Worm (Caenorhabditis elegans) whole organism, midembryonic: ENCODE results near the gene Y38E10A.17.
"Not testable (repeated sequence)": the region's sequence is repeated elsewhere in the genome, so short reads cannot be mapped to it uniquely, and the experiment has no call there.

ENCODE experiments used
- T22C8.4 ChIP-seq: fragments of 200-800 bp; sonication (Bioruptor generic); IDR thresholded peaks from 2 replicates; pipeline ENCODE4 v1.3.6; 2022; ENCODE audit warnings: missing genetic modification characterization, missing compliant biosample characterization
- cog-1 ChIP-seq: sonication (generic microtip); optimal IDR thresholded peaks from 2 replicates; lab custom pipeline; 2016; ENCODE audit warnings: missing genetic modification characterization, missing compliant biosample characterization
- flt-1 ChIP-seq: fragments of 200-800 bp; sonication (Bioruptor generic); IDR thresholded peaks from 2 replicates; pipeline ENCODE4 v1.3.6; 2022; ENCODE audit warnings: missing genetic modification characterization, missing compliant biosample characterization
- klf-2 ChIP-seq: fragments of 200-800 bp; sonication (Bioruptor generic); conservative IDR thresholded peaks from 2 replicates; pipeline ENCODE4 v1.3.6; 2022; ENCODE audit warnings: missing genetic modification reagents, missing genetic modification characterization, missing compliant biosample characterization
- med-1 ChIP-seq: sonication (generic microtip); optimal IDR thresholded peaks from 2 replicates; lab custom pipeline; 2017; ENCODE audit warnings: missing genetic modification characterization, mild to moderate bottlenecking, missing compliant biosample characterization, antibody characterized with exemption, missing genetic modification reagents; ENCODE audit not compliant: insufficient read depth
- ref-1 ChIP-seq: fragments of 200-800 bp; sonication (Bioruptor generic); conservative IDR thresholded peaks from 2 replicates; pipeline ENCODE4 v1.3.6; 2022; ENCODE audit warnings: missing genetic modification reagents, missing genetic modification characterization, missing compliant biosample characterization
- tab-1 ChIP-seq: fragments of 200-800 bp; sonication (Bioruptor generic); IDR thresholded peaks from 2 replicates; pipeline ENCODE4 v1.3.6; 2022; ENCODE audit warnings: missing genetic modification characterization, missing compliant biosample characterization
- ztf-23 ChIP-seq: fragments of 200-800 bp; sonication (Bioruptor generic); IDR thresholded peaks from 2 replicates; pipeline ENCODE4 v1.3.6; 2022; ENCODE audit warnings: missing genetic modification reagents, missing genetic modification characterization, missing compliant biosample characterization
- ztf-29 ChIP-seq: fragments of 200-800 bp; sonication (Bioruptor generic); IDR thresholded peaks from 2 replicates; pipeline ENCODE4 v1.3.6; 2022; ENCODE audit warnings: missing genetic modification reagents, missing genetic modification characterization, missing compliant biosample characterization

Y38E10A.17 gene

DNA sequence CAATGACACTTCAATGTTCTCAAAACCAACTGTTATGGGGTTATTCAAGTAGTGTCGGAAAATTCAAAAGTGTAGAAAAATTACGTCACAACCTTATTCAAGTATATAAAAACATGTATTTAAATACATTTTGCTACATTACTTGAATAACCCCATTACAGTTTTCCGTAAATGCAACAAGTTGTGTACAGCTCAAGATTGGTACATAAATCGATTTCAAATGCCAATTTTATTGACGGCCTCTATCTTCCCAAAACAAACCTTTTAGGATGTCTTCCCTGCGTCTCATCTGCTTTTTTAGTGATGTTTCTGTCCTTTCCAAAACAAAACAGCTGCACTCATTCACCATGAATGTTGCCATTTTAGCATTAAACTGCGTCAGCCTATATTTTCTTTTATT, 5.2 kb downstream of the Y38E10A.17 start, which contains the start of gene Y38E10A.28:
Y38E10A.28 (plus strand) TSS at position 301 of the 400 bp plus-strand sequence.
- no peak for TF ChIP-seq ztf-29 (GFP tag; lab: Robert Waterston, UW)
- no peak for TF ChIP-seq tab-1 (GFP tag; lab: Robert Waterston, UW)
- TF ChIP-seq T22C8.4: no peak
- TF ChIP-seq ztf-23: no peak
- TF ChIP-seq ref-1 (GFP tag; lab: Robert Waterston, UW): no peak
- TF ChIP-seq flt-1: no peak
- no peak for TF ChIP-seq klf-2 (GFP tag; lab: Robert Waterston, UW)
- TF ChIP-seq med-1: no peak
- TF ChIP-seq cog-1 (tag; lab: Kevin White, UChicago): no peak

DNA sequence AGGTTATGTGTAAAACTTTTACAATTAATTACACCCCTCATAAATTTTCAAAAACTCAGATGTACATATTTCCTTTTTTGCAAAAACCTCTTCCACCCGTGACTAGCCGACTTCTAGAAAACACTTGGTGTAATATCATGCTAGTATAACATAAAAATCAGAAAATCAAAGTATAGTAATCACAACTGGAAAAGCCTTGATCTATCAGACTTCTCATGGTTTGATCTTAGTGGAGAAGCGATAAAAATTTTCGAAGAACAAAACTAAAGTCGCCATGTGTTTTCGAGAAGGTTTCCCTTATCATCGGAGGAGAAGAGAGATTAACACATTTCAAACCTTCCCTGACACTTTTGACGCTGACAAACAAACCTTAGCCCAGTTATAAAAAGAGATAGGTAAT, 6.0 kb downstream of the Y38E10A.17 start, which contains the start of gene nspe-5:
nspe-5 (plus strand) TSS at position 301 of the 400 bp plus-strand sequence.
- TF ChIP-seq klf-2 (GFP tag; lab: Robert Waterston, UW) (no peak), ztf-23 (no peak), tab-1 (GFP tag; lab: Robert Waterston, UW) (no peak), ztf-29 (GFP tag; lab: Robert Waterston, UW) (no peak), flt-1 (no peak), ref-1 (GFP tag; lab: Robert Waterston, UW) (no peak), med-1 (no peak), T22C8.4 (no peak), cog-1 (tag; lab: Kevin White, UChicago) (no peak)

DNA sequence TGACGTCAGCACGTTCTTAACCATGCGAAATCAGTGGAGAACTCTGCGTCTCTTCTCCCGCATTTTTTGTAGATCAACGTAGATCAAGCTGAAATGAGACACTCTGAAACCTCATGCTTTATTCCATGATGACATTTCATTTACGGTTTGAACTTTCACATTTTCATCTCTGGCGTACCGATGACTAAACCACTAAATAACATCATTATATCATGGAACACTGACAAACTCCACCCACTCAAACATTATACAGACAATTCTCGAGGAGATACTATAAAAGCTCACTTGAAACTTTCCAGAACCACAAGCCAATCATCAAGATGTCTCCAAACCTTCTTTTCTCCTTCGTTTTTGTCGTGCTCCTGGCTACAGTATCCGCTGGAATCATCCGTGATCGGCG, 7.7 kb downstream of the Y38E10A.17 start, which contains the start of gene nspe-7:
nspe-7 (plus strand) TSS at position 301 of the 400 bp plus-strand sequence.
- TF ChIP-seq flt-1 (no peak), ref-1 (GFP tag; lab: Robert Waterston, UW) (no peak), T22C8.4 (no peak), cog-1 (tag; lab: Kevin White, UChicago) (no peak), ztf-29 (GFP tag; lab: Robert Waterston, UW) (no peak), med-1 (no peak), ztf-23 (no peak), tab-1 (GFP tag; lab: Robert Waterston, UW) (no peak), klf-2 (GFP tag; lab: Robert Waterston, UW) (no peak)

DNA sequence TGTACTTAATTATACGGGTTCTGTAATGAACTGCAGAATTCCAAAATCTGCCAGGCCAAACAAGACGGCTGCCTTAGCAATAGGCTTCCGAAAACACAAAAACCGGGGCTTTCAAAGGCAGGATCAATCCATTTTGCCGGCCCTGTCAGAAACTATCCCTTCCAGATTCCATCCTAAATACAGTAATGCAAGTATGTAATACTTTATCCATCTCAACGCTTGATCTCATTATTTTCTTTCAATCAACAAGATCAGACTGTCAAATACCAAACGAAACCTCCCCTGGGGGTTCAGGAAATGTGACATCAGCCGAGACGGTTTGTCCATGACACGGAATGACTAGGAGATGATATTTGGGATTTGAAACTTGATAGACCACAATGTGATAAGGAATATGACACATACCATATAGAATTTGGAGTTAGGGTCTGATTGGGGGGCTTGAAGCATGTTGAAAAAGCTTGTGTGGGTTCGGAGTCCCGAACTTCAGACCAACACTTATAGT, 8.4 kb downstream of the Y38E10A.17 start:
- TF ChIP-seq ref-1 (GFP tag; lab: Robert Waterston, UW) (no peak), T22C8.4 (no peak), cog-1 (tag; lab: Kevin White, UChicago) (no peak), ztf-29 (GFP tag; lab: Robert Waterston, UW) (no peak), tab-1 (GFP tag; lab: Robert Waterston, UW) (no peak), flt-1 (no peak)

DNA sequence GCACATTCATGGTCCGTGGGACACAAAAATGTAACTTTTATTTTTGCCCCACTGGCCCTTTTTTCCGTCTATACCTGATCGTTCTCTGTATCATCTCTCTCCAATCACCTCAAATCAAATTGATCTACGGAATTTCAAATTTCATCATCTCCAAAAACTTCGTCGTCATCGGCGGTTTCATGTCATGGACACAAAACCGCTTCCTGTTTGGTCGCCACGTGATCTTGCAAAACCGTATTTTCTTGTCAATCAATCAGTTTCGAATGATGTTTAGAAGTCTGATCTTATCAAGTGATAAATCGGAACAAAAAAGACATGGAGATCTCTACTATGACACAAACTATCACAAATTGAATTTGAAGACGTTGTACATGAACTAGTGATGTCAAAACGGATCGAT, 8.9 kb downstream of the Y38E10A.17 start:
- TF ChIP-seq tab-1 (GFP tag; lab: Robert Waterston, UW): no peak
- no peak for TF ChIP-seq ztf-23
- TF ChIP-seq klf-2 (GFP tag; lab: Robert Waterston, UW): no peak
- no peak for TF ChIP-seq ref-1 (GFP tag; lab: Robert Waterston, UW)
- TF ChIP-seq T22C8.4: no peak
- no peak for TF ChIP-seq cog-1 (tag; lab: Kevin White, UChicago)
- TF ChIP-seq med-1: no peak
- TF ChIP-seq flt-1: no peak
- TF ChIP-seq ztf-29 (GFP tag; lab: Robert Waterston, UW): no peak

DNA sequence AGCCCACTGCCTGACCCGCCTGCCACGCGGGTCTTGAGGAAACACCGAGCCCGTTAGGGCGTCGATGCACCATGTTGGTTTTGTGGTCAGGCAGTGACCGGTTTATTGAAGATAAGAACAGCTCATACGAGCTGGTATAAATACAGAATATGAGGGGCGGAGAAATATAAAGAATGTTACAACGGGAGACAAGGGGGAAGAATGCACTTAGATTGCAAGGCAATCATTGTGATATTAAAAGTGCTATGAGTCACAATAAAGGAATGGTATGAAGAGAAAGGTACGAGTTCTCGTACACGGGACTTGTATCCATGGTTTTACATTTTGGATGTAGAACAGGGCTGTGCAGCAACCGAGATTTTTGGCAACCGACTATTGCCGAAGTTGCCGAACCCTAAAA, 10.2 kb downstream of the Y38E10A.17 start, which contains the start of gene Y38E10A.14:
Y38E10A.14 (minus strand) TSS at position 101 of the 400 bp plus-strand sequence.
- TF ChIP-seq ztf-29, ref-1, tab-1 (GFP tag; lab: Robert Waterston, UW): not testable (repeated sequence)

DNA sequence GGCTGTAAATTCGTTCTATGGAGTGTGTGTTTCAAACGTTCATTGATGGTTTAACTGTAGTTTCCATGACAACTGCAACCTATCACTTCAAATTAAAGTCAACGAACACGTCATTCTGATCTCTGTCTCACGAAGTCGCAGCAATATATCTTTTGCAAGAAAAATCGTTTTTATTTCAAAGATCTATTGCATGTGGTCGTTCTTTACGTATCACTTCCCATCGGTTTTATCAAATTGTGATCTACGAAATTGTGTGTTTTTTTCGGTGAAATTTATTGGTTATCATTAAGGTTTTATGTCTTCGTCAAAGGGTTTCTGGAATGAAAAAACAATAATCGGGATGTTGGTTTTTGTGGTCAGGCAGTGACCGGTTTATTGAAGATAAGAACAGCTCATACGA, 11.8 kb downstream of the Y38E10A.17 start:
- TF ChIP-seq tab-1 (GFP tag; lab: Robert Waterston, UW) (no peak), ztf-29 (GFP tag; lab: Robert Waterston, UW) (no peak), ref-1 (GFP tag; lab: Robert Waterston, UW) (no peak), T22C8.4 (no peak), klf-2 (GFP tag; lab: Robert Waterston, UW) (no peak), med-1 (no peak), cog-1 (tag; lab: Kevin White, UChicago) (no peak)

DNA sequence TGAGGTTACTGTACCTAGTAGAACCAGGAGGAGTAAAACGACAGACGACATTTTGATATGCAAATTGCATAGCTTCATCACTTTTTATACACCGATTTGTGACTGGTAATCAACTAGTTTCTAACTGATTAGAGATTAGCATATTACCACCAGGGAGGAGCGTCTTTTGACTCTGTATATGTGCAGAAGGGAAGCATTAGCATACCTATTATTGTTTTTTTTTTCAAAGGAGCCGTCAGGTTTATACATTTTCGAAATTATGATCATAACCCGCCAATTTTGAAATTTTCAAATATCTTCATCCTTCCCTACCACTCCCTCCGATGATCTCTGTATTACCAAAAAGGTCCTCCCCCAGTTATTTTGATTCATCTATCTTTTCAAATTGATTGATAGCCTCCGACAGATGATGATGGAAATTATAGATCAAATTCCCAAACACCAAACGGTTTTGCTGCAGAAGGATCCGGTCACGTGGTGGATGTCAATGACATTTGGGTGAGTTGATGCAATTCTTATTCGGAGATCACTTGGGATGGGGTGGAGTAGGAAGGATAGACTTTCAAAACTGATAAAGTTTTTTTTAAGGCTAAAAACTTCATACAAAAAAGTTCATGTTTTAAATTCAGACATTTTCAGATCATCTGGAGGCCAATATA, 12.6 kb downstream of the Y38E10A.17 start, which contains the start of gene nspe-8:
nspe-8 (minus strand) TSS at position 51 of the 659 bp plus-strand sequence.
- no peak for TF ChIP-seq T22C8.4
- TF ChIP-seq ztf-23: no peak
- TF ChIP-seq flt-1: no peak
- no peak for TF ChIP-seq klf-2 (GFP tag; lab: Robert Waterston, UW)
- no peak for TF ChIP-seq cog-1 (tag; lab: Kevin White, UChicago)
- no peak for TF ChIP-seq ztf-29 (GFP tag; lab: Robert Waterston, UW)
- TF ChIP-seq tab-1 (GFP tag; lab: Robert Waterston, UW): no peak
- no peak for TF ChIP-seq med-1
- no peak for TF ChIP-seq ref-1 (GFP tag; lab: Robert Waterston, UW)

DNA sequence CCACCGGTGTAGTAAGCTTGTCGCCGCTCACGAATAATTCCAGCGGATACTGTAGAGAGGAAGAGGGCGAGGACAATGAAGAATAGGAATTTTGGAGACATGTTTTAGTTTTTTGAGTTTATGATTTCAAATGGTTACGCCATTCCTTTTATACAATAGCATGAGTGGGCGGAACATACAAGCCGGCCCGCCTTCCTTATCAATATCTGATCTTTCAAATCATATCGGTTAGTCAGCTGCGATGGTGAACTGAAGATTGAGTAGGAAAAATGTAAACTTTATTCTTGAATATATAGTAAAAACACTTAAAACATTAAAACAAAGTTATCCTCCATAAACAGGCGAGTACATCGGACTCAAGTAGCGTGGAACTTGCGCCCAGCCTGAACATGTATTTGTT, 13.8 kb downstream of the Y38E10A.17 start, which contains the start of gene nspe-1:
nspe-1 (minus strand) TSS at position 101 of the 400 bp plus-strand sequence.
- TF ChIP-seq ztf-23 (no peak), klf-2 (GFP tag; lab: Robert Waterston, UW) (no peak), med-1 (no peak), ref-1 (GFP tag; lab: Robert Waterston, UW) (no peak), flt-1 (no peak), T22C8.4 (no peak), cog-1 (tag; lab: Kevin White, UChicago) (no peak), tab-1 (GFP tag; lab: Robert Waterston, UW) (no peak), ztf-29 (GFP tag; lab: Robert Waterston, UW) (no peak)

DNA sequence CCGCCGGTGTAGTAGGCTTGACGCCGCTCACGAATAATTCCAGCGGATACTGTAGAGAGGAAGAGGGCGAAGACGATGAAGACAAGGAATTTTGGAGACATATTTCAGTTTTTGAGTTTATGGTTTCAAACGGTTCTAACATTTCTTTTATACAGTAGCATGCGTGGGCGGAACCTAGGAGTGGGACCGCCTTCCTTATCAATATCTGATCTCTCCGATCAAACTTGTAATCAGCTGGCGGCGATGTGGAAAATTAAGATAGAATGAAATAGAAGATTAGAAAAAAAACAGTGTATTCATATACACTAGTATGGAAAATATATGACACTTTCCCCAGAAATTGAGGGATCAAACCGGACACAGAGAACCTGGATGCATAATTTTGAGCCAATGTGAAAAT, 15.3 kb downstream of the Y38E10A.17 start, which contains the start of gene nspe-2:
nspe-2 (minus strand) TSS at position 101 of the 400 bp plus-strand sequence.
- TF ChIP-seq ref-1 (GFP tag; lab: Robert Waterston, UW): no peak
- TF ChIP-seq flt-1: no peak
- TF ChIP-seq klf-2 (GFP tag; lab: Robert Waterston, UW): no peak
- TF ChIP-seq med-1: no peak
- TF ChIP-seq T22C8.4: no peak
- TF ChIP-seq cog-1 (tag; lab: Kevin White, UChicago): no peak
- no peak for TF ChIP-seq ztf-23
